Fruit fly (Drosophila melanogaster) whole organism, wandering third instar larva: ENCODE results near the gene CG1233.
A peak's percentile ranks its signal among the peaks of the same experiment; 100 is the strongest.

ENCODE experiments used
- Abd-B ChIP-seq: fragments of >200 bp; optimal IDR thresholded peaks from 2 replicates; lab custom pipeline; 2017; ENCODE audit warnings: missing biosample characterization, missing genetic modification characterization
- CG32264 ChIP-seq: fragments of 200-800 bp; sonication (Bioruptor generic); optimal IDR thresholded peaks from 2 replicates; lab custom pipeline; 2016; ENCODE audit warnings: missing biosample characterization, missing genetic modification characterization
- CG9705 ChIP-seq: fragments of 200-800 bp; sonication (Bioruptor generic); optimal IDR thresholded peaks from 2 replicates; lab custom pipeline; 2018; ENCODE audit warnings: missing biosample characterization, mild to moderate bottlenecking, missing genetic modification characterization
- CrebA ChIP-seq: fragments of 200-800 bp; sonication (Bioruptor generic); optimal IDR thresholded peaks from 2 replicates; lab custom pipeline; 2016; ENCODE audit warnings: missing biosample characterization, mild to moderate bottlenecking, missing genetic modification characterization, borderline replicate concordance
- Dfd ChIP-seq: fragments of >200 bp; optimal IDR thresholded peaks from 2 replicates; lab custom pipeline; 2017; ENCODE audit warnings: missing biosample characterization, missing genetic modification characterization
- Dif ChIP-seq: fragments of 200-275, 200-300 bp; sonication (Bioruptor generic); optimal IDR thresholded peaks from 2 replicates; lab custom pipeline; 2018; ENCODE audit warnings: missing biosample characterization, missing genetic modification characterization; ENCODE audit not compliant: partially characterized antibody
- GATAd ChIP-seq: sonication (Bioruptor generic); optimal IDR thresholded peaks from 2 replicates; lab custom pipeline; 2016; ENCODE audit warnings: missing biosample characterization, missing genetic modification characterization
- HLH106 ChIP-seq: fragments of 200-800 bp; optimal IDR thresholded peaks from 3 replicates; lab custom pipeline; 2019; ENCODE audit warnings: missing biosample characterization, mild to moderate bottlenecking, missing genetic modification characterization, moderate library complexity
- Hnf4 ChIP-seq: fragments of 200-800 bp; sonication (Bioruptor generic); optimal IDR thresholded peaks from 2 replicates; lab custom pipeline; 2016; ENCODE audit warnings: missing biosample characterization, mild to moderate bottlenecking, missing genetic modification characterization
- Hr78 ChIP-seq: fragments of >200 bp; optimal IDR thresholded peaks from 2 replicates; lab custom pipeline; 2017; ENCODE audit warnings: missing biosample characterization, missing genetic modification characterization
- Hr83 ChIP-seq: fragments of 200-300 bp; sonication (Bioruptor generic); optimal IDR thresholded peaks from 2 replicates; lab custom pipeline; 2016; ENCODE audit warnings: missing biosample characterization, mild to moderate bottlenecking, missing genetic modification characterization, moderate library complexity; ENCODE audit not compliant: poor library complexity, severe bottlenecking
- Jra ChIP-seq: sonication (Bioruptor generic); optimal IDR thresholded peaks from 2 replicates; lab custom pipeline; 2016; ENCODE audit warnings: missing biosample characterization, missing genetic modification characterization
- Mio ChIP-seq: sonication (Bioruptor generic); optimal IDR thresholded peaks from 2 replicates; lab custom pipeline; 2016; ENCODE audit warnings: missing biosample characterization, missing genetic modification characterization
- Myc ChIP-seq: fragments of >200 bp; optimal IDR thresholded peaks from 2 replicates; lab custom pipeline; 2017
- N ChIP-seq: fragments of >200 bp; optimal IDR thresholded peaks from 2 replicates; lab custom pipeline; 2018; ENCODE audit warnings: missing biosample characterization, missing external identifiers, missing genetic modification characterization
- OdsH ChIP-seq: fragments of 200-800 bp; sonication (Bioruptor generic); optimal IDR thresholded peaks from 2 replicates; lab custom pipeline; 2016; ENCODE audit warnings: missing biosample characterization, mild to moderate bottlenecking, missing genetic modification characterization
- Rel ChIP-seq, 2 experiments: fragments of 200-800 bp; sonication (Bioruptor generic) in 1 of 2; optimal IDR thresholded peaks; 2 replicates in 1 of 2; 3 replicates in 1 of 2; lab custom pipeline; 2016 to 2019; ENCODE audit warnings: mild to moderate bottlenecking in 2 of 2, missing biosample characterization in 2 of 2, missing genetic modification characterization in 2 of 2, moderate library complexity in 1 of 2
- Sp1 ChIP-seq: fragments of 200-800 bp; sonication (Bioruptor generic); optimal IDR thresholded peaks from 3 replicates; lab custom pipeline; 2019; ENCODE audit warnings: missing biosample characterization, mild to moderate bottlenecking, missing genetic modification characterization, moderate library complexity
- Vsx2 ChIP-seq: fragments of 200-300, 225-300 bp; sonication (Bioruptor generic); optimal IDR thresholded peaks from 2 replicates; lab custom pipeline; 2018; ENCODE audit warnings: missing biosample characterization, missing genetic modification characterization; ENCODE audit not compliant: partially characterized antibody
- br ChIP-seq: fragments of 200-800 bp; sonication (Bioruptor generic); optimal IDR thresholded peaks from 2 replicates; lab custom pipeline; 2016; ENCODE audit warnings: missing biosample characterization, missing genetic modification characterization
- brk ChIP-seq: fragments of 200-800 bp; sonication (Bioruptor generic); optimal IDR thresholded peaks from 2 replicates; lab custom pipeline; 2016; ENCODE audit warnings: missing biosample characterization, mild to moderate bottlenecking, missing genetic modification characterization
- dl ChIP-seq, 2 experiments: fragments of 175-275, 200-275 bp in 1 of 2; fragments of 200-275 bp in 1 of 2; sonication (Bioruptor generic); optimal IDR thresholded peaks; lab custom pipeline; 2018; ENCODE audit warnings: mild to moderate bottlenecking in 2 of 2, missing biosample characterization in 2 of 2, missing genetic modification characterization in 2 of 2, moderate library complexity in 2 of 2; ENCODE audit not compliant: partially characterized antibody in 2 of 2, insufficient read depth in 1 of 2
- dmrt93B ChIP-seq: fragments of 200-800 bp; sonication (Bioruptor generic); optimal IDR thresholded peaks from 2 replicates; lab custom pipeline; 2018; ENCODE audit warnings: missing biosample characterization, mild to moderate bottlenecking, missing genetic modification characterization
- dsf ChIP-seq: sonication (Bioruptor generic); optimal IDR thresholded peaks from 2 replicates; lab custom pipeline; 2016; ENCODE audit warnings: missing biosample characterization, missing genetic modification characterization, borderline replicate concordance
- ey ChIP-seq: fragments of 200-800 bp; sonication (Bioruptor generic); optimal IDR thresholded peaks from 2 replicates; lab custom pipeline; 2016; ENCODE audit warnings: missing biosample characterization, missing genetic modification characterization
- foxo ChIP-seq, 2 experiments: fragments of 200-800 bp; sonication (Bioruptor generic); optimal IDR thresholded peaks; 2 replicates in 1 of 2; 3 replicates in 1 of 2; lab custom pipeline; 2016 to 2017; ENCODE audit warnings: missing biosample characterization in 2 of 2, missing genetic modification characterization in 2 of 2
- fru ChIP-seq: fragments of 200-800 bp; sonication (Bioruptor generic); optimal IDR thresholded peaks from 3 replicates; lab custom pipeline; 2016; ENCODE audit warnings: missing biosample characterization, mild to moderate bottlenecking, missing genetic modification characterization
- h ChIP-seq: fragments of 200-800 bp; sonication (Bioruptor generic); optimal IDR thresholded peaks from 3 replicates; lab custom pipeline; 2016; ENCODE audit warnings: missing biosample characterization, mild to moderate bottlenecking, missing genetic modification characterization
- jim ChIP-seq: fragments of 175-275, 200-325 bp; sonication (Bioruptor generic); optimal IDR thresholded peaks from 2 replicates; lab custom pipeline; 2016; ENCODE audit warnings: missing biosample characterization, mild to moderate bottlenecking, missing genetic modification characterization
- lola ChIP-seq: fragments of >200 bp; optimal IDR thresholded peaks from 2 replicates; lab custom pipeline; 2017; ENCODE audit warnings: missing biosample characterization, missing genetic modification characterization
- pan ChIP-seq: fragments of >200 bp; optimal IDR thresholded peaks from 2 replicates; lab custom pipeline; 2017
- psq ChIP-seq: fragments of 200-800 bp; sonication (Bioruptor generic); optimal IDR thresholded peaks from 3 replicates; lab custom pipeline; 2017; ENCODE audit warnings: missing biosample characterization, mild to moderate bottlenecking, missing genetic modification characterization, moderate library complexity
- rgr ChIP-seq: fragments of 200-800 bp; sonication (Bioruptor generic); optimal IDR thresholded peaks from 3 replicates; lab custom pipeline; 2016; ENCODE audit warnings: missing biosample characterization, mild to moderate bottlenecking, missing genetic modification characterization
- sage ChIP-seq: fragments of 200-800 bp; sonication (Bioruptor generic); optimal IDR thresholded peaks from 2 replicates; lab custom pipeline; 2016; ENCODE audit warnings: missing biosample characterization, mild to moderate bottlenecking, missing genetic modification characterization
- sv ChIP-seq: fragments of 200-800 bp; sonication (Bioruptor generic); optimal IDR thresholded peaks from 3 replicates; lab custom pipeline; 2016; ENCODE audit warnings: missing biosample characterization, missing genetic modification characterization
- tai ChIP-seq: sonication (Bioruptor generic); optimal IDR thresholded peaks from 2 replicates; lab custom pipeline; 2016; ENCODE audit warnings: missing biosample characterization, missing genetic modification characterization
- usp ChIP-seq: fragments of >200 bp; optimal IDR thresholded peaks from 2 replicates; lab custom pipeline; 2017; ENCODE audit warnings: missing biosample characterization, missing genetic modification characterization
- woc ChIP-seq: sonication (Bioruptor generic); optimal IDR thresholded peaks from 2 replicates; lab custom pipeline; 2016; ENCODE audit warnings: missing biosample characterization, mild to moderate bottlenecking, missing genetic modification characterization

CG1233 gene

DNA sequence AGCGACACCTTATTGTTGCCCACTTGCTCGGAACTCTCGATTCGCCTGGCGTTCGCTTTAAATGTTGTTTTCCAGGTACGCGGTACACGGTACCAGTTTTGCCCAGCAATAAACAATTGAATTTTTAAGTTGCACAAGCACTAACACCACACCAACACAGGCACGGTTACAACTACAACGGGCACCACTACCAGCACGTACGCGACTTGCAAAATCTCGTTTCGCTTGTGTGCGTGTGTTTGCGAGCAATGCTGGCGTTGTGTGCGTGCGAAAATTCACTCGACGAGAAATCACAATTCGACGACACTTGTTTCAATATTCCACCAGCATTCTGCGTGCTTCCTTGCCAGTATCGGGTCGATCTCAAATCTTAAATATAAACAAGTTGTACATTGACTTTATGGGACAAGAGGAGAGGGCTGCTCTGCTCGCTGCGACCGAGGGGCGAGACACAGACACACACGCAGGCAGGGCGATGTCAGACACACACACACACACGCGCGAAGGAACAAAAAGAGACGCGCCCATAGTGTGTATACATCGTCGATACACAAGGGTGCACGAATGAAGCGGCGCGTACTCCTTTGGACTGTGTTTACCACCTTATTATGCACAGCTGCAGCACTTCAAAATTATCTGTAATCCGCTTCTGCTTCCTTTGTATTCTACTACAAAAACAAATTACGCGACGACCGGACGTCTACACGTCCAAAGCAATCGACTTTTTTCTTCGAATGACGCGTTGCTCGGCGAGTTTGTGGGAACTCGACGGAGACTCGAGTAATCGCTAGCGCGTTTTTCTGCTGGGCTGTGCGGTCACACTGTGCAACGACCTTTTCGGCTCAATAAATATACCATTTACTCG, 41.9 kb upstream of the CG1233 start, which contains the start of gene fwd:
TSS of gene fwd (minus strand) at position 740 of the 865 bp plus-strand sequence.
- peak; percentile 49 for TF ChIP-seq Sp1
- no peak for TF ChIP-seq ey (GFP tag; lab: Kevin White, UChicago)
- peak; percentile 11 for TF ChIP-seq fru (GFP tag; lab: Kevin White, UChicago)
- no peak for TF ChIP-seq br (GFP tag; lab: Kevin White, UChicago)
- peak in 1 of 2 experiments; percentile 9 for TF ChIP-seq foxo (GFP tag; optimal IDR thresholded peaks at IDR 0.05; lab: Kevin White, UChicago)
- no peak for TF ChIP-seq brk (GFP tag; lab: Kevin White, UChicago)
- TF ChIP-seq OdsH = no peak
- TF ChIP-seq woc (GFP tag; lab: Kevin White, UChicago) = no peak
- no peak for TF ChIP-seq Hr78 (GFP tag; lab: Kevin White, UChicago)
- no peak for TF ChIP-seq CG32264 (GFP tag; lab: Kevin White, UChicago)
- TF ChIP-seq pan = no peak
- TF ChIP-seq CG9705 (GFP tag; lab: Kevin White, UChicago) = no peak
- TF ChIP-seq Dfd = no peak
- TF ChIP-seq Vsx2 (GFP tag; lab: Kevin White, UChicago) = no peak
- TF ChIP-seq sage (GFP tag; lab: Kevin White, UChicago) = no peak
- no peak for TF ChIP-seq GATAd (GFP tag; lab: Kevin White, UChicago)
- TF ChIP-seq tai = no peak
- TF ChIP-seq lola (GFP tag; lab: Kevin White, UChicago) = no peak
- peak; percentile 66 for TF ChIP-seq Myc (lab: Kevin White, UChicago)
- peak; percentile 64 for TF ChIP-seq Hr83 (GFP tag; lab: Kevin White, UChicago)
- TF ChIP-seq Mio (GFP tag; lab: Kevin White, UChicago) = no peak
- TF ChIP-seq CrebA (GFP tag; lab: Kevin White, UChicago) = no peak
- no peak for TF ChIP-seq Dif
- peak; percentile 16 for TF ChIP-seq HLH106 (tag; lab: Kevin White, UChicago)
- peak; percentile 30 for TF ChIP-seq Jra (GFP tag; lab: Kevin White, UChicago)
- TF ChIP-seq dl (GFP tag; optimal IDR thresholded peaks at IDR 0.05; lab: Kevin White, UChicago; ENCODE audit: insufficient read depth in 1 of 2, partially characterized antibody in 2 of 2) = no peak
- no peak for TF ChIP-seq dsf (GFP tag; lab: Kevin White, UChicago)
- TF ChIP-seq rgr (GFP tag; lab: Kevin White, UChicago) = peak; percentile 22
- TF ChIP-seq Rel (GFP tag; optimal IDR thresholded peaks at IDR 0.05; lab: Kevin White, UChicago) = peak; percentile 31
- TF ChIP-seq Rel (tag; optimal IDR thresholded peaks at IDR 0.05; lab: Kevin White, UChicago) = peak; percentile 34
- peak; percentile 78 for TF ChIP-seq Abd-B (GFP tag; lab: Kevin White, UChicago)
- TF ChIP-seq sv = no peak
- peak; percentile 90 for TF ChIP-seq N
- TF ChIP-seq h = peak; percentile 31
- no peak for TF ChIP-seq usp (GFP tag; lab: Kevin White, UChicago)
- no peak for TF ChIP-seq psq
- TF ChIP-seq Hnf4 (GFP tag; lab: Kevin White, UChicago) = peak; percentile 22
- no peak for TF ChIP-seq jim

DNA sequence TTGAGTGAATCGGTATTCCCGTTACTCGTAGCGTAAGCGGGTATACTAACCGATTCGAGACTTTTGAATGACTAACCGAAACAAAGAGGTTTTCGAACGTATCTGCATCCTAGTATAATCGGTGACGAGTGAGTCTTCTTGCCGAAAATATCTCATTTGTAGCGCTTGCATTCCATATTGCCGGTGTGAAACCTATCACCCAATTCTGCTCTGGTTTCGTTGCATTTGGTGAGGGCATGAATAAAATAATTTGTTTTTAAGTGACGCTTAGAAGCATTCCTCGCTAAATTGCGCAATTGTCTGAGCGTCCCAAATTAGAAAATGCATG, 41.3 kb upstream of the CG1233 start:
- no peak for TF ChIP-seq CG9705 (GFP tag; lab: Kevin White, UChicago)
- TF ChIP-seq h = no peak
- TF ChIP-seq fru (GFP tag; lab: Kevin White, UChicago) = no peak
- TF ChIP-seq Jra (GFP tag; lab: Kevin White, UChicago) = no peak
- TF ChIP-seq HLH106 (tag; lab: Kevin White, UChicago) = no peak
- no peak for TF ChIP-seq dsf (GFP tag; lab: Kevin White, UChicago)
- no peak for TF ChIP-seq dmrt93B (GFP tag; lab: Kevin White, UChicago)
- no peak for TF ChIP-seq GATAd (GFP tag; lab: Kevin White, UChicago)
- no peak for TF ChIP-seq Vsx2 (GFP tag; lab: Kevin White, UChicago)
- no peak for TF ChIP-seq CrebA (GFP tag; lab: Kevin White, UChicago)
- no peak for TF ChIP-seq woc (GFP tag; lab: Kevin White, UChicago)
- TF ChIP-seq Hnf4 (GFP tag; lab: Kevin White, UChicago) = no peak
- TF ChIP-seq, all 38 proteins: peak for 0
